Fruit fly (Drosophila melanogaster) whole organism, prepupa: ENCODE results near the gene CG3355.
A peak's percentile ranks its signal among the peaks of the same experiment; 100 is the strongest.

Experiments used
- Blimp-1 ChIP-seq: fragments of 200-800 bp; sonication (Bioruptor generic); optimal IDR thresholded peaks from 3 replicates; lab custom pipeline; 2017; ENCODE audit warnings: missing biosample characterization, missing genetic modification characterization, mild to moderate bottlenecking, moderate library complexity, missing genetic modification reagents
- CG10669 ChIP-seq: fragments of 200-800 bp; sonication (Bioruptor generic); optimal IDR thresholded peaks from 3 replicates; lab custom pipeline; 2018; ENCODE audit warnings: missing biosample characterization, mild to moderate bottlenecking, missing genetic modification characterization, moderate library complexity
- CG11762 ChIP-seq: fragments of 200-800 bp; sonication (Bioruptor generic); optimal IDR thresholded peaks from 3 replicates; lab custom pipeline; 2016; ENCODE audit warnings: missing biosample characterization, missing genetic modification characterization; ENCODE audit not compliant: insufficient read depth
- CG15336 ChIP-seq: fragments of 200-800 bp; sonication (Bioruptor generic); IDR thresholded peaks from 2 replicates; pipeline ENCODE4 v1.3.6; 2022; ENCODE audit warnings: missing biosample characterization, missing genetic modification characterization
- CG1621 ChIP-seq: fragments of 200-800 bp; sonication (Bioruptor generic); optimal IDR thresholded peaks from 3 replicates; lab custom pipeline; 2018; ENCODE audit warnings: missing biosample characterization, mild to moderate bottlenecking, missing genetic modification characterization
- CG16779 ChIP-seq: fragments of 200-800 bp; sonication (Bioruptor generic); optimal IDR thresholded peaks from 3 replicates; lab custom pipeline; 2017; ENCODE audit warnings: missing biosample characterization, mild to moderate bottlenecking, missing genetic modification characterization
- CG31627 ChIP-seq: fragments of 200-800 bp; sonication (Bioruptor generic); optimal IDR thresholded peaks from 3 replicates; lab custom pipeline; 2016; ENCODE audit warnings: missing biosample characterization, missing genetic modification characterization
- CG32006 ChIP-seq: fragments of 200-800 bp; sonication (Bioruptor generic); optimal IDR thresholded peaks from 3 replicates; lab custom pipeline; 2017; ENCODE audit warnings: missing biosample characterization, mild to moderate bottlenecking, missing genetic modification characterization
- CG34406 ChIP-seq: fragments of 200-800 bp; sonication (Bioruptor generic); optimal IDR thresholded peaks from 3 replicates; lab custom pipeline; 2016; ENCODE audit warnings: missing biosample characterization, missing genetic modification characterization
- CG3919 ChIP-seq: fragments of 200-800 bp; sonication (Bioruptor generic); optimal IDR thresholded peaks from 3 replicates; lab custom pipeline; 2016; ENCODE audit warnings: missing biosample characterization, missing genetic modification characterization
- CG4318 ChIP-seq: fragments of 200-800 bp; sonication (Bioruptor generic); optimal IDR thresholded peaks from 3 replicates; lab custom pipeline; 2017; ENCODE audit warnings: missing biosample characterization, mild to moderate bottlenecking, missing genetic modification characterization
- CG6163 ChIP-seq: fragments of 200-800 bp; sonication (Bioruptor generic); IDR thresholded peaks from 3 replicates; pipeline ENCODE4 v1.3.6; 2022; ENCODE audit warnings: missing biosample characterization, missing genetic modification characterization
- CG6276 ChIP-seq: fragments of 200-800 bp; sonication (Bioruptor generic); optimal IDR thresholded peaks from 2 replicates; lab custom pipeline; 2017; ENCODE audit warnings: missing biosample characterization, mild to moderate bottlenecking, missing genetic modification characterization
- CG6854 ChIP-seq: fragments of 200-800 bp; sonication (Bioruptor generic); optimal IDR thresholded peaks from 2 replicates; lab custom pipeline; 2017; ENCODE audit warnings: missing biosample characterization, mild to moderate bottlenecking, missing genetic modification characterization
- CG7368 ChIP-seq: fragments of 200-800 bp; sonication (Bioruptor generic); optimal IDR thresholded peaks from 3 replicates; lab custom pipeline; 2016; ENCODE audit warnings: missing biosample characterization, missing genetic modification characterization
- CG8119 ChIP-seq: fragments of 200-800 bp; sonication (Bioruptor generic); IDR thresholded peaks from 3 replicates; pipeline ENCODE4 v1.3.6; 2022; ENCODE audit warnings: missing biosample characterization, missing genetic modification characterization
- CG8319 ChIP-seq: fragments of 200-800 bp; sonication (Bioruptor generic); optimal IDR thresholded peaks from 3 replicates; lab custom pipeline; 2016; ENCODE audit warnings: missing biosample characterization, missing genetic modification characterization
- CG9139 ChIP-seq: fragments of 200-800 bp; sonication (Bioruptor generic); optimal IDR thresholded peaks from 3 replicates; lab custom pipeline; 2017; ENCODE audit warnings: missing biosample characterization, mild to moderate bottlenecking, missing genetic modification characterization
- Eip75B ChIP-seq: fragments of 200-800 bp; sonication (Bioruptor generic); optimal IDR thresholded peaks from 3 replicates; lab custom pipeline; 2016; ENCODE audit warnings: missing biosample characterization, missing genetic modification characterization
- Eip78C ChIP-seq: fragments of 200-800 bp; sonication (Bioruptor generic); peaks from one replicate; lab custom pipeline; 2016; ENCODE audit warnings: missing biosample characterization, missing genetic modification characterization
- Eip93F ChIP-seq: fragments of 200-800 bp; sonication (Bioruptor generic); optimal IDR thresholded peaks from 2 replicates; lab custom pipeline; 2016; ENCODE audit warnings: missing biosample characterization, mild to moderate bottlenecking, missing genetic modification characterization
- Ets21C ChIP-seq: fragments of 200-800 bp; sonication (Bioruptor generic); optimal IDR thresholded peaks from 3 replicates; lab custom pipeline; 2016; ENCODE audit warnings: missing biosample characterization, missing genetic modification characterization
- Ets96B ChIP-seq: fragments of 200-800 bp; optimal IDR thresholded peaks from 2 replicates; lab custom pipeline; 2019; ENCODE audit warnings: missing biosample characterization, mild to moderate bottlenecking, missing genetic modification characterization, moderate library complexity
- Gug ChIP-seq: fragments of 200-800 bp; sonication (Bioruptor generic); IDR thresholded peaks from 2 replicates; pipeline ENCODE4 v1.3.6; 2022; ENCODE audit warnings: missing biosample characterization, missing genetic modification characterization
- Hr38 ChIP-seq: sonication (Bioruptor generic); optimal IDR thresholded peaks from 2 replicates; lab custom pipeline; 2016; ENCODE audit warnings: missing biosample characterization, missing genetic modification characterization
- Hr39 ChIP-seq: fragments of 200-800 bp; sonication (Bioruptor generic); optimal IDR thresholded peaks from 2 replicates; lab custom pipeline; 2016; ENCODE audit warnings: missing biosample characterization, missing genetic modification characterization
- Hr4 ChIP-seq: fragments of 200-800 bp; sonication (Bioruptor generic); optimal IDR thresholded peaks from 3 replicates; lab custom pipeline; 2016; ENCODE audit warnings: missing biosample characterization, missing genetic modification characterization
- Lpt ChIP-seq: fragments of 200-800 bp; sonication (Bioruptor generic); optimal IDR thresholded peaks from 3 replicates; lab custom pipeline; 2016; ENCODE audit warnings: missing biosample characterization, missing genetic modification characterization
- Met ChIP-seq: fragments of 200-800 bp; sonication (Bioruptor generic); optimal IDR thresholded peaks from 3 replicates; lab custom pipeline; 2016; ENCODE audit warnings: missing biosample characterization, missing genetic modification characterization
- OdsH ChIP-seq: fragments of 200-800 bp; sonication (Bioruptor generic); optimal IDR thresholded peaks from 3 replicates; lab custom pipeline; 2016; ENCODE audit warnings: missing biosample characterization, missing genetic modification characterization
- Smox ChIP-seq: fragments of 200-800 bp; sonication (Bioruptor generic); optimal IDR thresholded peaks from 3 replicates; lab custom pipeline; 2016; ENCODE audit warnings: missing biosample characterization, missing genetic modification characterization
- Sox102F ChIP-seq: fragments of 200-800 bp; sonication (Bioruptor generic); optimal IDR thresholded peaks from 2 replicates; lab custom pipeline; 2016; ENCODE audit warnings: missing biosample characterization, mild to moderate bottlenecking, missing genetic modification characterization
- Sox15 ChIP-seq: fragments of 200-800 bp; sonication (Bioruptor generic); optimal IDR thresholded peaks from 3 replicates; lab custom pipeline; 2016; ENCODE audit warnings: missing biosample characterization, missing genetic modification characterization
- acj6 ChIP-seq: fragments of 200-800 bp; sonication (Bioruptor generic); optimal IDR thresholded peaks from 3 replicates; lab custom pipeline; 2016; ENCODE audit warnings: missing biosample characterization, missing genetic modification characterization
- cyc ChIP-seq: fragments of 200-800 bp; sonication (Bioruptor generic); optimal IDR thresholded peaks from 3 replicates; lab custom pipeline; 2016; ENCODE audit warnings: missing biosample characterization, missing genetic modification characterization
- dac ChIP-seq: fragments of 200-800 bp; sonication (Bioruptor generic); optimal IDR thresholded peaks from 2 replicates; lab custom pipeline; 2017; ENCODE audit warnings: missing biosample characterization, mild to moderate bottlenecking, missing genetic modification characterization
- dsx ChIP-seq: fragments of 200-800 bp; optimal IDR thresholded peaks from 3 replicates; lab custom pipeline; 2019; ENCODE audit warnings: missing biosample characterization, mild to moderate bottlenecking, missing genetic modification characterization, moderate library complexity; ENCODE audit not compliant: poor library complexity, severe bottlenecking
- eg ChIP-seq: fragments of 200-800 bp; sonication (Bioruptor generic); IDR thresholded peaks from 3 replicates; pipeline ENCODE4 v1.3.6; 2022; ENCODE audit warnings: missing biosample characterization, missing genetic modification characterization
- fd59A ChIP-seq: fragments of 200-800 bp; sonication (Bioruptor generic); optimal IDR thresholded peaks from 2 replicates; lab custom pipeline; 2017; ENCODE audit warnings: missing biosample characterization, mild to moderate bottlenecking, missing genetic modification characterization, missing genetic modification reagents
- fkh ChIP-seq: fragments of 200-800 bp; sonication (Bioruptor generic); optimal IDR thresholded peaks from 3 replicates; lab custom pipeline; 2017; ENCODE audit warnings: missing biosample characterization, mild to moderate bottlenecking, missing genetic modification characterization, moderate library complexity
- lz ChIP-seq: fragments of 200-800 bp; sonication (Bioruptor generic); optimal IDR thresholded peaks from 3 replicates; lab custom pipeline; 2016; ENCODE audit warnings: missing biosample characterization, missing genetic modification characterization
- net ChIP-seq: fragments of 200-800 bp; sonication (Bioruptor generic); optimal IDR thresholded peaks from 3 replicates; lab custom pipeline; 2016; ENCODE audit warnings: missing biosample characterization, missing genetic modification characterization
- pdm3 ChIP-seq: fragments of 200-800 bp; sonication (Bioruptor generic); optimal IDR thresholded peaks from 3 replicates; lab custom pipeline; 2016; ENCODE audit warnings: missing biosample characterization, missing genetic modification characterization
- salr ChIP-seq, 2 experiments: fragments of 200-800 bp; sonication (Bioruptor generic); optimal IDR thresholded peaks; 3 replicates each; lab custom pipeline; 2016 to 2018; ENCODE audit warnings: missing biosample characterization in 2 of 2, missing genetic modification characterization in 2 of 2, mild to moderate bottlenecking in 1 of 2
- spab ChIP-seq: fragments of 200-800 bp; sonication (Bioruptor generic); optimal IDR thresholded peaks from 2 replicates; lab custom pipeline; 2017; ENCODE audit warnings: missing biosample characterization, mild to moderate bottlenecking, missing genetic modification characterization, missing genetic modification reagents
- ss ChIP-seq, 2 experiments: fragments of 200-800 bp; sonication (Bioruptor generic); optimal IDR thresholded peaks; 2 replicates in 1 of 2; 3 replicates in 1 of 2; lab custom pipeline; 2017 to 2018; ENCODE audit warnings: mild to moderate bottlenecking in 2 of 2, missing biosample characterization in 2 of 2, missing genetic modification characterization in 2 of 2, moderate library complexity in 1 of 2
- svp ChIP-seq: fragments of 200-800 bp; sonication (Bioruptor generic); peaks from one replicate; lab custom pipeline; 2016; ENCODE audit warnings: missing biosample characterization, missing genetic modification characterization
- topi ChIP-seq: fragments of 200-800 bp; sonication (Bioruptor generic); optimal IDR thresholded peaks from 3 replicates; lab custom pipeline; 2016; ENCODE audit warnings: missing biosample characterization, missing genetic modification characterization

CG3355 gene

DNA sequence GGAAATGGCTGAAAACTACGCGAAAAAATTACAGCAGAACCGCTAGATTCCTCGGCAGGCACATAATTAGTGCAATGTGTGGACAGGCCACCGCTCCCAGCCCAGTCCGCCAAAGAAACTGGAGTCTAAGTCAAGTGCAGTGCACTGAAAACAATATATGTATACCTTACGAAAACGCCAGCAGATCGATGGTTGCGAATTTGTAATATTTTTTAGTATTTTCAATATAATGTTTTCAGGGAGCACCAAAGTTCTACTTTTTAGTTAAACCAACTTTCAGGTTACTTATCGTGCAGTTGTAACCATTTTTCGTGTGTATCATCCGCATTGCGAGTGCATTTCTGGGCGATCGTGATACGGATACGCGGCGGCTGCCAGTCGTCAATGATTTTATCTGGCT is 29.3 kb upstream of the CG3355 start (continued):
- TF ChIP-seq CG11762 (GFP tag; lab: Kevin White, UChicago) (no peak), CG6276 (peak; percentile 14), Hr39 (peak; percentile 28), pdm3 (GFP tag; lab: Kevin White, UChicago) (peak; percentile 10), fkh (GFP tag; lab: Kevin White, UChicago) (no peak), Sox102F (GFP tag; lab: Kevin White, UChicago) (no peak), CG4318 (GFP tag; lab: Kevin White, UChicago) (peak; percentile 23), CG9139 (GFP tag; lab: Kevin White, UChicago) (no peak), CG32006 (peak; percentile 31), dsx (GFP tag; lab: Kevin White, UChicago) (no peak), lz (GFP tag; lab: Kevin White, UChicago) (peak; percentile 10), Gug (GFP tag; lab: Robert Waterston, UW) (no peak), Eip75B (no peak), CG1621 (tag; lab: Kevin White, UChicago) (no peak), CG10669 (no peak), CG31627 (peak; percentile 13), cyc (GFP tag; lab: Kevin White, UChicago) (no peak), CG7368 (GFP tag; lab: Kevin White, UChicago) (no peak), eg (0 out of 3 replicates have a peak, but pooled peaks have one; percentile 29), salr (GFP tag; optimal IDR thresholded peaks at IDR 0.05; lab: Kevin White, UChicago) (no peak), Blimp-1 (GFP tag; lab: Kevin White, UChicago) (no peak), Sox15 (GFP tag; lab: Kevin White, UChicago) (no peak), Smox (GFP tag; lab: Kevin White, UChicago) (no peak), acj6 (no peak), CG3919 (GFP tag; lab: Kevin White, UChicago) (no peak), svp (peak; percentile 5), net (no peak), CG15336 (peak; percentile 30; the same call in 1 of the 2 replicates), topi (GFP tag; lab: Kevin White, UChicago) (no peak)

DNA sequence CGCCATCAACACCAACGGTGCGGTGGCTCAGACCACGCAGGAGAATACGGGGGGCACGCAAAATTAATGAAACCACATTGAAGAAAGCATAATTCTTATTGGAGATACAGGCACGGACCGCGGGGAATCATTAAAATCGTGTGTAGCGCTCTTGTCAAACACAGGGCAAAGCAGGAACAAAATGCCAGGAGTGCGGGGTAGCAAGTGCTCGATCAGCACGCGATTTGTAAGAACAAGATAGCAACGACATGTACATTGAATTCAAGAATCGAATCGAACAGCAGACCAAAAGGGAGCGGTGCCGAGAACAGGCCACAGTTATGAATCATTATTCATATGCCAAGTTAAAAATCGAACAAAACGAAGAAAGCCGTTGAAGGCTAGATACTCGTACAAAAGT is 24.2 kb upstream of the CG3355 start:
- peak in 1 of 2 experiments; percentile 92 for TF ChIP-seq ss (GFP tag; optimal IDR thresholded peaks at IDR 0.05; lab: Kevin White, UChicago)
- no peak for TF ChIP-seq fkh (GFP tag; lab: Kevin White, UChicago)
- peak; percentile 11 for TF ChIP-seq Eip78C (GFP tag; lab: Kevin White, UChicago)

DNA sequence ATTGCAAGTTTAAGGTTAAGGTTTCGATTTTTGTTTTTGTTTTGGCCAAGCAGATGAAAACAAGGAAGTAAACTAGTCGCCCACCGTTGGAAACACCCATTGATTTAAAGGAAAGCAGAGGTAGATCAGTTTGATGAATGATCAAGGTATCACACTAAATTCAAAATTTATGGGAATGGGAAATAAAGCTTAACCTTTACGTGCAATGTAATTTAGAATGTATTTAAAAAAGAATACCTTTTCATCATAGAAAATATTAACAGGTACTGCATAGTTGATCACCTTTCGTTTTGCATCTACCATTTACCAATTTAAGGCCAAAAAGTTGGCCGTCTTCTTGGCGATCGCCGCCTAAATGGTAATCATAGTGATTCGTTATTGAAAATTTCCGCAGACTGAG is 18.2 kb upstream of the CG3355 start:
- TF ChIP-seq fd59A (GFP tag; lab: Kevin White, UChicago) (no peak), CG10669 (no peak), CG34406 (GFP tag; lab: Kevin White, UChicago) (no peak), CG8319 (GFP tag; lab: Kevin White, UChicago) (no peak), CG9139 (GFP tag; lab: Kevin White, UChicago) (no peak), Met (GFP tag; lab: Kevin White, UChicago) (no peak), Eip93F (no peak), CG15336 (peak; percentile 61), CG16779 (no peak), Sox102F (GFP tag; lab: Kevin White, UChicago) (no peak), lz (GFP tag; lab: Kevin White, UChicago) (no peak), Hr38 (no peak), CG6276 (no peak), CG6854 (GFP tag; lab: Kevin White, UChicago) (no peak), spab (no peak), Eip78C (GFP tag; lab: Kevin White, UChicago) (peak; percentile 65), Ets21C (no peak), CG11762 (GFP tag; lab: Kevin White, UChicago) (no peak), Ets96B (tag; lab: Kevin White, UChicago) (no peak), dac (no peak), Smox (GFP tag; lab: Kevin White, UChicago) (no peak), Sox15 (GFP tag; lab: Kevin White, UChicago) (no peak), svp (peak; percentile 47), CG8119 (GFP tag; lab: Robert Waterston, UW) (peak; percentile 30; the same call in 1 of the 3 replicates), Lpt (GFP tag; lab: Kevin White, UChicago) (peak; percentile 29), Hr39 (peak; percentile 28), CG6163 (GFP tag; lab: Robert Waterston, UW) (peak; percentile 55; the same call in 2 of the 3 replicates), OdsH (GFP tag; lab: Kevin White, UChicago) (peak; percentile 19), Hr4 (GFP tag; lab: Kevin White, UChicago) (peak; percentile 64), net (no peak), CG7368 (GFP tag; lab: Kevin White, UChicago) (no peak)
